Worm (Caenorhabditis elegans): ENCODE data around the gene chil-6.

DNA sequence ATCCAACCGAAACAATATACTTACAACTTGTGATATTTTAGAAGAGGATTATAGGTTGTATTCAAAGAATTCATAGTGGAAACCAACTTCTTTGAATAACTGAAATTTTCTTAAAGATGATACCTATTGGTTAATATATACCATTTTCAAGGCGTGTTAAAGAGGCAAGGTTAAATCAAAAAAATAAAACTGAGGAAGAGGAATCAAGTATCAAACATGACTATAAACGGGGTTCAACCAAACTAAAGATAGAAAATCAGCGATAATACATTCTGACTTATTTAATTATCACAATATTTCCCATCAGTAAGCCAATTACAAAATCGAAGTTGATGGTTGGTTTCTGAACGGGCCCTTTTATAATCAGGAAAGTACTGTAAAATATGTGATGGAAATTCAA lies 3.7 kb upstream of the chil-6 start, which contains the start of gene chil-3:
- TF ChIP-seq scrt-1 (GFP tag; IDR thresholded peaks at IDR 0.05) (no peak), tbx-37 (GFP tag; conservative IDR thresholded peaks at IDR 0.05) (no peak), flt-1 (GFP tag; IDR thresholded peaks at IDR 0.05) (no peak), B0310.2 (tag; optimal IDR thresholded peaks at IDR 0.05) (no peak), hmg-4 (GFP tag; optimal IDR thresholded peaks at IDR 0.05) (no peak), hnd-1 (tag; optimal IDR thresholded peaks at IDR 0.05) (no peak), ama-1 (optimal IDR thresholded peaks at IDR 0.05) (no peak), pes-1 (GFP tag; IDR thresholded peaks at IDR 0.05) (no peak)
